Fruit fly (Drosophila melanogaster): Measurements from ENCODE around the gene Dhc16F.

Dhc16F gene

dm6 chrX:18058108-18058507 lies 6.2 kb upstream of the Dhc16F start (continued):
- peak; percentile 11 for TF ChIP-seq phol (tag; optimal IDR thresholded peaks at IDR 0.05)
- no peak for TF ChIP-seq dimm (GFP tag; IDR thresholded peaks at IDR 0.05)
- no peak for TF ChIP-seq CG3847 (GFP tag; IDR thresholded peaks at IDR 0.05)
- TF ChIP-seq ara (GFP tag; IDR thresholded peaks at IDR 0.05) = no peak
- TF ChIP-seq kni (GFP tag; optimal IDR thresholded peaks at IDR 0.05) = no peak
- no peak for TF ChIP-seq fd64A (GFP tag; optimal IDR thresholded peaks at IDR 0.05)
- TF ChIP-seq CG17829 (tag; optimal IDR thresholded peaks at IDR 0.05) = no peak
- TF ChIP-seq dmrt11E (tag; optimal IDR thresholded peaks at IDR 0.05) = no peak
- peak; percentile 2 for TF ChIP-seq CG10147 (GFP tag; optimal IDR thresholded peaks at IDR 0.05)
- TF ChIP-seq gcm2 (GFP tag; optimal IDR thresholded peaks at IDR 0.05) = no peak
- 0 out of 2 replicates have a peak, but pooled peaks have one; percentile 8 for TF ChIP-seq CG6689 (GFP tag; IDR thresholded peaks at IDR 0.05)
- 0 out of 3 replicates have a peak, but pooled peaks have one; percentile 23 for TF ChIP-seq row (GFP tag; IDR thresholded peaks at IDR 0.05)
- no peak for TF ChIP-seq sc (optimal IDR thresholded peaks at IDR 0.05)
- TF ChIP-seq sc (GFP tag; optimal IDR thresholded peaks at IDR 0.05) = no peak
- TF ChIP-seq NfI (GFP tag; optimal IDR thresholded peaks at IDR 0.05) = no peak
- peak; percentile 5 for TF ChIP-seq CG3281 (GFP tag; optimal IDR thresholded peaks at IDR 0.05)
- TF ChIP-seq CG11247 (GFP tag; IDR thresholded peaks at IDR 0.05) = no peak
- no peak for TF ChIP-seq zen2 (GFP tag; IDR thresholded peaks at IDR 0.05; ENCODE audit: partially characterized antibody)
- no peak for TF ChIP-seq Awh (GFP tag; IDR thresholded peaks at IDR 0.05)
- no peak for TF ChIP-seq pnt (GFP tag; optimal IDR thresholded peaks at IDR 0.05)
- no peak for TF ChIP-seq ssp (GFP tag; IDR thresholded peaks at IDR 0.05)
- TF ChIP-seq Lpt (GFP tag; optimal IDR thresholded peaks at IDR 0.05) = no peak
- TF ChIP-seq CG9876 (GFP tag; optimal IDR thresholded peaks at IDR 0.05) = no peak
- no peak for TF ChIP-seq en (GFP tag; optimal IDR thresholded peaks at IDR 0.05)
- peak; percentile 26 for TF ChIP-seq CG13424 (tag; optimal IDR thresholded peaks at IDR 0.05)
- peak; percentile 24 for TF ChIP-seq Fer1 (GFP tag; optimal IDR thresholded peaks at IDR 0.05)
- no peak for TF ChIP-seq Sry-δ (GFP tag; optimal IDR thresholded peaks at IDR 0.05)
- no peak for TF ChIP-seq ro (GFP tag; IDR thresholded peaks at IDR 0.05)
- TF ChIP-seq CG4360 (GFP tag; IDR thresholded peaks at IDR 0.05) = no peak
- peak; percentile 38 for TF ChIP-seq CG7839 (tag; optimal IDR thresholded peaks at IDR 0.05)
- peak; percentile 66 for TF ChIP-seq CG18599 (GFP tag; optimal IDR thresholded peaks at IDR 0.05)
- TF ChIP-seq CG9817 (tag; optimal IDR thresholded peaks at IDR 0.05) = no peak
- no peak for TF ChIP-seq CG6175 (GFP tag; IDR thresholded peaks at IDR 0.05)
- no peak for TF ChIP-seq sima (GFP tag; optimal IDR thresholded peaks at IDR 0.05)
- no peak for TF ChIP-seq CG32767 (GFP tag; IDR thresholded peaks at IDR 0.05)
- TF ChIP-seq chif (GFP tag; optimal IDR thresholded peaks at IDR 0.05) = no peak
- no peak for TF ChIP-seq CG14965 (GFP tag; optimal IDR thresholded peaks at IDR 0.05; ENCODE audit: borderline replicate concordance)
- TF ChIP-seq CG1832 (GFP tag; optimal IDR thresholded peaks at IDR 0.05) = no peak
- TF ChIP-seq Camta (GFP tag; optimal IDR thresholded peaks at IDR 0.05) = no peak
- peak; percentile 9 for TF ChIP-seq caup (GFP tag; optimal IDR thresholded peaks at IDR 0.05; ENCODE audit: severe bottlenecking)
- TF ChIP-seq trem (tag; optimal IDR thresholded peaks at IDR 0.05) = no peak
- no peak for TF ChIP-seq CG8290 (GFP tag; optimal IDR thresholded peaks at IDR 0.05)
- TF ChIP-seq CG8290 (tag; optimal IDR thresholded peaks at IDR 0.05) = no peak
- TF ChIP-seq CG8281 (tag; optimal IDR thresholded peaks at IDR 0.05) = no peak
- no peak for TF ChIP-seq CG16813 (GFP tag; IDR thresholded peaks at IDR 0.05; ENCODE audit: partially characterized antibody)
- TF ChIP-seq dmrt99B (tag; optimal IDR thresholded peaks at IDR 0.05) = peak; percentile 38
- TF ChIP-seq CTCF (GFP tag; optimal IDR thresholded peaks at IDR 0.05) = no peak
- no peak for TF ChIP-seq cas (GFP tag; IDR thresholded peaks at IDR 0.05)
- TF ChIP-seq Hmr (GFP tag; optimal IDR thresholded peaks at IDR 0.05) = peak; percentile 22
- no peak for TF ChIP-seq gsb-n (tag; optimal IDR thresholded peaks at IDR 0.05)
- peak; percentile 20 for TF ChIP-seq CG13296 (GFP tag; optimal IDR thresholded peaks at IDR 0.05)
- no peak for TF ChIP-seq lbe (GFP tag; optimal IDR thresholded peaks at IDR 0.05)
- no peak for TF ChIP-seq CG2199 (GFP tag; IDR thresholded peaks at IDR 0.05)
